Worm (Caenorhabditis elegans) whole organism, late embryonic: ENCODE measurements around the gene C29F9.5.

Experiments
- C08G9.2 ChIP-seq: sonication (generic microtip); optimal IDR thresholded peaks from 2 replicates; lab custom pipeline; 2016; ENCODE audit warnings: mild to moderate bottlenecking, missing genetic modification characterization, moderate library complexity, missing compliant biosample characterization
- C38D4.7 ChIP-seq: fragments of 200-800 bp; sonication (Bioruptor generic); optimal IDR thresholded peaks from 2 replicates; lab custom pipeline; 2018; ENCODE audit warnings: mild to moderate bottlenecking, missing genetic modification characterization, moderate library complexity, missing compliant biosample characterization
- F13H6.1 ChIP-seq: sonication (generic microtip); optimal IDR thresholded peaks from 2 replicates; lab custom pipeline; 2016; ENCODE audit warnings: missing genetic modification characterization, missing compliant biosample characterization
- Y22D7AL.16 ChIP-seq: sonication (generic microtip); optimal IDR thresholded peaks from 2 replicates; lab custom pipeline; 2016; ENCODE audit warnings: missing genetic modification characterization, missing compliant biosample characterization
- ceh-14 ChIP-seq: sonication (generic microtip); optimal IDR thresholded peaks from 2 replicates; lab custom pipeline; 2016; ENCODE audit warnings: missing genotype, missing genetic modification characterization, missing compliant biosample characterization
- ceh-18 ChIP-seq: sonication (generic microtip); optimal IDR thresholded peaks from 2 replicates; lab custom pipeline; 2016; ENCODE audit warnings: missing genetic modification characterization, missing compliant biosample characterization
- ceh-19 ChIP-seq: fragments of 200-800 bp; sonication (Bioruptor generic); optimal IDR thresholded peaks from 2 replicates; lab custom pipeline; 2018; ENCODE audit warnings: mild to moderate bottlenecking, missing genetic modification characterization, missing compliant biosample characterization
- ceh-2 ChIP-seq: sonication (generic microtip); optimal IDR thresholded peaks from 2 replicates; lab custom pipeline; 2016; ENCODE audit warnings: missing genotype, missing genetic modification characterization, missing compliant biosample characterization
- ceh-22 ChIP-seq: sonication (generic microtip); optimal IDR thresholded peaks from 2 replicates; lab custom pipeline; 2017; ENCODE audit warnings: missing biosample characterization, missing genetic modification characterization
- ceh-31 ChIP-seq: sonication (generic microtip); optimal IDR thresholded peaks from 2 replicates; lab custom pipeline; 2016; ENCODE audit warnings: missing genetic modification characterization, missing compliant biosample characterization
- ceh-34 ChIP-seq: sonication (generic microtip); optimal IDR thresholded peaks from 2 replicates; lab custom pipeline; 2016; ENCODE audit warnings: mild to moderate bottlenecking, missing genetic modification characterization, missing compliant biosample characterization
- ceh-45 ChIP-seq: fragments of 200-800 bp; sonication (Bioruptor generic); IDR thresholded peaks from 2 replicates; pipeline ENCODE4 v1.3.6; 2022; ENCODE audit warnings: missing genetic modification reagents, missing genetic modification characterization, missing compliant biosample characterization
- ceh-9 ChIP-seq: sonication (generic microtip); optimal IDR thresholded peaks from 2 replicates; lab custom pipeline; 2016; ENCODE audit warnings: mild to moderate bottlenecking, missing genetic modification characterization, inconsistent platforms, missing compliant biosample characterization
- dmd-4 ChIP-seq: sonication (generic microtip); optimal IDR thresholded peaks from 2 replicates; lab custom pipeline; 2016; ENCODE audit warnings: borderline replicate concordance, missing genetic modification characterization, missing compliant biosample characterization
- elt-2 ChIP-seq: sonication (generic microtip); optimal IDR thresholded peaks from 2 replicates; lab custom pipeline; 2016; ENCODE audit warnings: missing genetic modification reagents, missing genetic modification characterization, missing compliant biosample characterization
- elt-4 ChIP-seq: sonication (generic microtip); optimal IDR thresholded peaks from 2 replicates; lab custom pipeline; 2016; ENCODE audit warnings: missing genetic modification characterization, missing compliant biosample characterization
- eyg-1 ChIP-seq: sonication (generic microtip); optimal IDR thresholded peaks from 2 replicates; lab custom pipeline; 2016; ENCODE audit warnings: missing genotype, missing genetic modification characterization, missing compliant biosample characterization
- fkh-10 ChIP-seq: fragments of 150-350 bp; optimal IDR thresholded peaks from 2 replicates; lab custom pipeline; 2014; ENCODE audit warnings: missing biosample characterization, missing genetic modification reagents, missing genetic modification characterization
- fkh-6 ChIP-seq: sonication (generic microtip); optimal IDR thresholded peaks from 2 replicates; lab custom pipeline; 2016; ENCODE audit warnings: missing genetic modification characterization, missing compliant biosample characterization
- hlh-13 ChIP-seq: fragments of 200-800 bp; sonication (Bioruptor generic); optimal IDR thresholded peaks from 2 replicates; lab custom pipeline; 2018; ENCODE audit warnings: mild to moderate bottlenecking, missing genetic modification characterization, missing compliant biosample characterization
- hlh-15 ChIP-seq: sonication (generic microtip); optimal IDR thresholded peaks from 2 replicates; lab custom pipeline; 2016; ENCODE audit warnings: missing genetic modification characterization, missing compliant biosample characterization
- hlh-6 ChIP-seq: sonication (generic microtip); optimal IDR thresholded peaks from 2 replicates; lab custom pipeline; 2016; ENCODE audit warnings: missing genotype, missing genetic modification characterization, missing compliant biosample characterization
- hlh-8 ChIP-seq: sonication (generic microtip); optimal IDR thresholded peaks from 2 replicates; lab custom pipeline; 2016; ENCODE audit warnings: missing genotype, missing genetic modification characterization, missing compliant biosample characterization
- lim-6 ChIP-seq: sonication (generic microtip); optimal IDR thresholded peaks from 2 replicates; lab custom pipeline; 2016; ENCODE audit warnings: missing genetic modification characterization, missing compliant biosample characterization
- madf-2 ChIP-seq: sonication (generic microtip); optimal IDR thresholded peaks from 2 replicates; lab custom pipeline; 2017; ENCODE audit warnings: missing genetic modification characterization, missing compliant biosample characterization
- mec-3 ChIP-seq: sonication (generic microtip); optimal IDR thresholded peaks from 2 replicates; lab custom pipeline; 2016; ENCODE audit warnings: borderline replicate concordance, missing genetic modification characterization, missing compliant biosample characterization
- nfya-1 ChIP-seq: sonication (generic microtip); optimal IDR thresholded peaks from 2 replicates; lab custom pipeline; 2017; ENCODE audit warnings: missing genetic modification characterization, mild to moderate bottlenecking, missing compliant biosample characterization, antibody characterized with exemption, moderate library complexity
- npax-4 ChIP-seq: sonication (generic microtip); optimal IDR thresholded peaks from 2 replicates; lab custom pipeline; 2016; ENCODE audit warnings: missing genetic modification characterization, missing compliant biosample characterization
- odd-2 ChIP-seq: sonication (generic microtip); optimal IDR thresholded peaks from 2 replicates; lab custom pipeline; 2017; ENCODE audit warnings: antibody characterized with exemption, mild to moderate bottlenecking, missing genetic modification characterization, missing compliant biosample characterization
- pat-9 ChIP-seq: fragments of 200-800 bp; sonication (Bioruptor generic); optimal IDR thresholded peaks from 2 replicates; lab custom pipeline; 2018; ENCODE audit warnings: mild to moderate bottlenecking, missing genetic modification characterization, moderate library complexity, missing compliant biosample characterization
- pha-2 ChIP-seq: sonication (generic microtip); optimal IDR thresholded peaks from 2 replicates; lab custom pipeline; 2017; ENCODE audit warnings: mild to moderate bottlenecking, missing genetic modification characterization, missing compliant biosample characterization
- pha-4 ChIP-seq: fragments of 150-350 bp; optimal IDR thresholded peaks from 2 replicates; lab custom pipeline; 2018; ENCODE audit warnings: missing biosample characterization, missing genetic modification reagents, missing genetic modification characterization
- rnt-1 ChIP-seq: sonication (generic microtip); optimal IDR thresholded peaks from 2 replicates; lab custom pipeline; 2016; ENCODE audit warnings: missing genetic modification characterization, missing compliant biosample characterization
- sdc-2 ChIP-seq: sonication (generic microtip); optimal IDR thresholded peaks from 2 replicates; lab custom pipeline; 2016; ENCODE audit warnings: missing genotype, missing genetic modification characterization, missing compliant biosample characterization
- sox-4 ChIP-seq: sonication (generic microtip); optimal IDR thresholded peaks from 2 replicates; lab custom pipeline; 2017; ENCODE audit warnings: mild to moderate bottlenecking, missing genetic modification characterization, inconsistent platforms, missing compliant biosample characterization
- syd-9 ChIP-seq: sonication (generic microtip); optimal IDR thresholded peaks from 2 replicates; lab custom pipeline; 2016; ENCODE audit warnings: mild to moderate bottlenecking, missing genetic modification characterization, moderate library complexity, missing compliant biosample characterization
- tbx-2 ChIP-seq: sonication (generic microtip); optimal IDR thresholded peaks from 2 replicates; lab custom pipeline; 2016; ENCODE audit warnings: missing genetic modification characterization, missing compliant biosample characterization
- ttx-3 ChIP-seq: sonication (generic microtip); optimal IDR thresholded peaks from 2 replicates; lab custom pipeline; 2016; ENCODE audit warnings: missing genetic modification reagents, missing genetic modification characterization, missing compliant biosample characterization
- unc-42 ChIP-seq: sonication (generic microtip); optimal IDR thresholded peaks from 2 replicates; lab custom pipeline; 2016; ENCODE audit warnings: missing genotype, missing genetic modification characterization, missing compliant biosample characterization
- unc-86 ChIP-seq: sonication (generic microtip); optimal IDR thresholded peaks from 2 replicates; lab custom pipeline; 2016; ENCODE audit warnings: missing genetic modification characterization, missing compliant biosample characterization
- ztf-16 ChIP-seq: sonication (generic microtip); optimal IDR thresholded peaks from 2 replicates; lab custom pipeline; 2017; ENCODE audit warnings: missing genetic modification characterization, missing compliant biosample characterization

C29F9.5 gene

ce11 chrIII:131627-132026 is 14.3 kb downstream of the C29F9.5 start:
- no peak for TF ChIP-seq fkh-10 (GFP tag; lab: Kevin White, UChicago)
- no peak for TF ChIP-seq ceh-22 (tag; lab: Kevin White, UChicago)
- TF ChIP-seq odd-2 (tag; lab: Kevin White, UChicago) = no peak
- TF ChIP-seq lim-6 (tag; lab: Kevin White, UChicago) = peak; percentile 4
- TF ChIP-seq sdc-2 = no peak
- TF ChIP-seq pat-9 (tag; lab: Kevin White, UChicago) = no peak
- TF ChIP-seq ceh-2 (tag; lab: Kevin White, UChicago) = no peak
- no peak for TF ChIP-seq elt-4
- peak; percentile 34 for TF ChIP-seq nfya-1 (tag; lab: Kevin White, UChicago)
- TF ChIP-seq sox-4 = no peak
- no peak for TF ChIP-seq ceh-19 (GFP tag; lab: Kevin White, UChicago)
- peak; percentile 91 for TF ChIP-seq unc-42
- TF ChIP-seq ceh-34 (tag; lab: Kevin White, UChicago) = peak; percentile 53
- TF ChIP-seq ceh-9 = no peak
- peak; percentile 43 for TF ChIP-seq ceh-14 (tag; lab: Kevin White, UChicago)
- no peak for TF ChIP-seq madf-2
- TF ChIP-seq eyg-1 = no peak
- no peak for TF ChIP-seq unc-86 (tag; lab: Kevin White, UChicago)
- no peak for TF ChIP-seq fkh-6
- no peak for TF ChIP-seq pha-4 (tag; lab: Kevin White, UChicago)
- TF ChIP-seq ceh-31 (tag; lab: Kevin White, UChicago) = peak; percentile 41

ce11 chrIII:132118-132517 is 14.8 kb downstream of the C29F9.5 start, which contains the start of gene pals-22:
TSS of gene pals-22 (plus strand) at chrIII:132418.
- TF ChIP-seq ceh-14 (tag; lab: Kevin White, UChicago) (no peak), ceh-19 (GFP tag; lab: Kevin White, UChicago) (no peak), unc-86 (tag; lab: Kevin White, UChicago) (no peak), ceh-31 (tag; lab: Kevin White, UChicago) (no peak), C38D4.7 (no peak), elt-2 (tag; lab: Kevin White, UChicago) (no peak), hlh-8 (tag; lab: Kevin White, UChicago) (no peak), hlh-15 (tag; lab: Kevin White, UChicago) (no peak), ttx-3 (tag; lab: Kevin White, UChicago) (no peak), Y22D7AL.16 (no peak), syd-9 (no peak)
- TF ChIP-seq, all 69 proteins: peak for 0

ce11 chrIII:134194-134593 is 16.9 kb downstream of the C29F9.5 start, which contains the start of gene pals-25:
TSS of gene pals-25 (plus strand) at chrIII:134494.
- TF ChIP-seq nfya-1 (tag; lab: Kevin White, UChicago) (no peak), hlh-13 (no peak), lim-6 (tag; lab: Kevin White, UChicago) (no peak), ceh-18 (tag; lab: Kevin White, UChicago) (no peak), F13H6.1 (tag; lab: Kevin White, UChicago) (no peak), mec-3 (no peak), pha-2 (tag; lab: Kevin White, UChicago) (no peak), ceh-45 (GFP tag; lab: Robert Waterston, UW) (no peak), C08G9.2 (no peak), npax-4 (tag; lab: Kevin White, UChicago) (no peak), ceh-31 (tag; lab: Kevin White, UChicago) (no peak), hlh-6 (no peak)

- TF ChIP-seq dmd-4 = no peak
- no peak for TF ChIP-seq ztf-16
- TF ChIP-seq rnt-1 = no peak
- no peak for TF ChIP-seq tbx-2 (tag; lab: Kevin White, UChicago)
- no peak for TF ChIP-seq ceh-22 (tag; lab: Kevin White, UChicago)
- TF ChIP-seq C08G9.2 = no peak
Measured at ce11 chrIII:140904-141303, 23.6 kb downstream of the C29F9.5 start, which contains the start of gene fbxb-81. TSS of gene fbxb-81 (minus strand) at chrIII:141217.
